Fruit fly (Drosophila melanogaster) whole organism, pupa: Measurements from ENCODE around the gene CG14370.
A peak's percentile ranks its signal among the peaks of the same experiment; 100 is the strongest.

Source experiments
- CG10348 ChIP-seq: fragments of 200-800 bp; sonication (Bioruptor generic); IDR thresholded peaks from 2 replicates; pipeline ENCODE4 v1.3.6; 2022; ENCODE audit warnings: missing biosample characterization, missing genetic modification characterization
- CG12605 ChIP-seq: fragments of 200-800 bp; sonication (Bioruptor generic); IDR thresholded peaks from 2 replicates; pipeline ENCODE4 v1.3.6; 2022; ENCODE audit warnings: missing biosample characterization, missing genetic modification characterization
- CG13204 ChIP-seq: fragments of 200-800 bp; sonication (Bioruptor generic); optimal IDR thresholded peaks from 2 replicates; lab custom pipeline; 2018; ENCODE audit warnings: missing biosample characterization, mild to moderate bottlenecking, missing genetic modification characterization, moderate library complexity
- CG14655 ChIP-seq: fragments of 200-800 bp; sonication (Bioruptor generic); optimal IDR thresholded peaks from 3 replicates; lab custom pipeline; 2017; ENCODE audit warnings: mild to moderate bottlenecking, missing biosample characterization, missing genetic modification reagents, missing genetic modification characterization
- CG15710 ChIP-seq: fragments of 200-800 bp; sonication (Bioruptor generic); optimal IDR thresholded peaks from 2 replicates; lab custom pipeline; 2018; ENCODE audit warnings: missing biosample characterization, mild to moderate bottlenecking, missing genetic modification characterization, moderate library complexity
- CG17806 ChIP-seq: fragments of 200-800 bp; sonication (Bioruptor generic); optimal IDR thresholded peaks from 2 replicates; lab custom pipeline; 2018; ENCODE audit warnings: missing biosample characterization, mild to moderate bottlenecking, missing genetic modification characterization, moderate library complexity
- CG32121 ChIP-seq: fragments of 200-800 bp; sonication (Bioruptor generic); IDR thresholded peaks from 2 replicates; pipeline ENCODE4 v1.3.6; 2022; ENCODE audit warnings: missing biosample characterization, missing genetic modification characterization
- CG34367 ChIP-seq: fragments of 200-800 bp; sonication (Bioruptor generic); optimal IDR thresholded peaks from 2 replicates; lab custom pipeline; 2018; ENCODE audit warnings: missing biosample characterization, mild to moderate bottlenecking, missing genetic modification characterization
- CG4496 ChIP-seq: fragments of 200-800 bp; sonication (Bioruptor generic); IDR thresholded peaks from 3 replicates; pipeline ENCODE4 v1.3.6; 2022; ENCODE audit warnings: missing biosample characterization, missing genetic modification characterization
- CG8159 ChIP-seq: fragments of 200-800 bp; sonication (Bioruptor generic); optimal IDR thresholded peaks from 3 replicates; lab custom pipeline; 2018; ENCODE audit warnings: missing biosample characterization, mild to moderate bottlenecking, missing genetic modification characterization, moderate library complexity
- CG8301 ChIP-seq: fragments of 200-800 bp; sonication (Bioruptor generic); optimal IDR thresholded peaks from 2 replicates; lab custom pipeline; 2018; ENCODE audit warnings: missing biosample characterization, mild to moderate bottlenecking, missing genetic modification characterization
- CG9948 ChIP-seq: fragments of 200-800 bp; sonication (Bioruptor generic); optimal IDR thresholded peaks from 2 replicates; lab custom pipeline; 2018; ENCODE audit warnings: missing biosample characterization, mild to moderate bottlenecking, missing genetic modification characterization, moderate library complexity
- D1 ChIP-seq: fragments of 200-800 bp; sonication (Bioruptor generic); optimal IDR thresholded peaks from 2 replicates; lab custom pipeline; 2018; ENCODE audit warnings: missing biosample characterization, mild to moderate bottlenecking, missing genetic modification characterization, moderate library complexity
- EcR ChIP-seq: fragments of 200-800 bp; sonication (Bioruptor generic); optimal IDR thresholded peaks from 3 replicates; lab custom pipeline; 2019; ENCODE audit warnings: missing biosample characterization, missing genetic modification characterization, mild to moderate bottlenecking, moderate library complexity, missing genetic modification reagents
- Ets98B ChIP-seq: fragments of 200-800 bp; sonication (Bioruptor generic); IDR thresholded peaks from 2 replicates; pipeline ENCODE4 v1.3.6; 2022; ENCODE audit warnings: missing biosample characterization, missing genetic modification characterization
- Pif1A ChIP-seq: fragments of 200-800 bp; sonication (Bioruptor generic); optimal IDR thresholded peaks from 3 replicates; lab custom pipeline; 2016; ENCODE audit warnings: missing biosample characterization, missing genetic modification characterization
- Pif1B ChIP-seq: fragments of 200-800 bp; sonication (Bioruptor generic); optimal IDR thresholded peaks from 3 replicates; lab custom pipeline; 2016; ENCODE audit warnings: missing biosample characterization, missing genetic modification characterization
- Snoo ChIP-seq: fragments of 200-800 bp; sonication (Bioruptor generic); optimal IDR thresholded peaks from 3 replicates; lab custom pipeline; 2017; ENCODE audit warnings: missing biosample characterization, mild to moderate bottlenecking, missing genetic modification characterization, inconsistent platforms
- fd96Ca ChIP-seq: fragments of 200-800 bp; sonication (Bioruptor generic); IDR thresholded peaks from 3 replicates; pipeline ENCODE4 v1.3.6; 2022; ENCODE audit warnings: missing biosample characterization, missing genetic modification characterization
- gl ChIP-seq: fragments of 200-800 bp; sonication (Bioruptor generic); optimal IDR thresholded peaks from 2 replicates; lab custom pipeline; 2018; ENCODE audit warnings: missing biosample characterization, mild to moderate bottlenecking, missing genetic modification characterization
- rn ChIP-seq: fragments of 200-800 bp; sonication (Bioruptor generic); IDR thresholded peaks from 2 replicates; pipeline ENCODE4 v1.3.6; 2022; ENCODE audit warnings: missing biosample characterization, missing genetic modification characterization

Gene CG14370

dm6 chr3R:13553152-13553874 lies 34.5 kb upstream of the CG14370 start:
- TF ChIP-seq CG9948 (tag; lab: Kevin White, UChicago) (no peak), EcR (GFP tag; lab: Kevin White, UChicago) (no peak), Snoo (tag; lab: Kevin White, UChicago) (no peak), gl (tag; lab: Kevin White, UChicago) (no peak), CG34367 (tag; lab: Kevin White, UChicago) (no peak), CG32121 (GFP tag; lab: Robert Waterston, UW) (no peak), Ets98B (GFP tag; lab: Robert Waterston, UW) (no peak), D1 (tag; lab: Kevin White, UChicago) (no peak), rn (no peak), CG14655 (GFP tag; lab: Kevin White, UChicago) (no peak), CG4496 (GFP tag; lab: Robert Waterston, UW) (no peak), CG10348 (GFP tag; lab: Robert Waterston, UW) (no peak), CG13204 (GFP tag; lab: Kevin White, UChicago) (no peak), CG17806 (tag; lab: Kevin White, UChicago) (no peak), CG8159 (tag; lab: Kevin White, UChicago) (no peak), Pif1A (no peak), Pif1B (no peak), CG15710 (tag; lab: Kevin White, UChicago) (no peak)

- TF ChIP-seq CG17806 (tag; lab: Kevin White, UChicago): no peak
- TF ChIP-seq D1 (tag; lab: Kevin White, UChicago): no peak
- no peak for TF ChIP-seq CG34367 (tag; lab: Kevin White, UChicago)
- TF ChIP-seq CG12605 (GFP tag; lab: Robert Waterston, UW): peak; percentile 8; the same call in 1 of the 2 replicates
- TF ChIP-seq gl (tag; lab: Kevin White, UChicago): no peak
- peak; percentile 71 for TF ChIP-seq CG4496 (GFP tag; lab: Robert Waterston, UW)
Measured at dm6 chr3R:13553875-13554399, 33.9 kb upstream of the CG14370 start.

- TF ChIP-seq CG8301 (tag; lab: Kevin White, UChicago): no peak
- no peak for TF ChIP-seq Pif1A
- TF ChIP-seq CG32121 (GFP tag; lab: Robert Waterston, UW): no peak
- no peak for TF ChIP-seq CG10348 (GFP tag; lab: Robert Waterston, UW)
- TF ChIP-seq Pif1B: no peak
- no peak for TF ChIP-seq CG12605 (GFP tag; lab: Robert Waterston, UW)
- TF ChIP-seq gl (tag; lab: Kevin White, UChicago): no peak
- TF ChIP-seq CG15710 (tag; lab: Kevin White, UChicago): no peak
- TF ChIP-seq fd96Ca (GFP tag; lab: Robert Waterston, UW): no peak
- no peak for TF ChIP-seq CG13204 (GFP tag; lab: Kevin White, UChicago)
- no peak for TF ChIP-seq CG8159 (tag; lab: Kevin White, UChicago)
- TF ChIP-seq CG4496 (GFP tag; lab: Robert Waterston, UW): no peak
- TF ChIP-seq CG9948 (tag; lab: Kevin White, UChicago): no peak
- no peak for TF ChIP-seq Ets98B (GFP tag; lab: Robert Waterston, UW)
- TF ChIP-seq CG17806 (tag; lab: Kevin White, UChicago): no peak
- TF ChIP-seq D1 (tag; lab: Kevin White, UChicago): no peak
- no peak for TF ChIP-seq CG14655 (GFP tag; lab: Kevin White, UChicago)
- no peak for TF ChIP-seq Snoo (tag; lab: Kevin White, UChicago)
- TF ChIP-seq CG34367 (tag; lab: Kevin White, UChicago): no peak
Measured at dm6 chr3R:13592557-13592956, 4.8 kb downstream of the CG14370 start, which contains the start of gene CG14369. CG14369 (minus strand) TSS chr3R:13592657.

- TF ChIP-seq CG12605 (GFP tag; lab: Robert Waterston, UW): no peak
- no peak for TF ChIP-seq EcR (GFP tag; lab: Kevin White, UChicago)
- TF ChIP-seq Pif1A: no peak
- TF ChIP-seq Pif1B: no peak
- TF ChIP-seq CG4496 (GFP tag; lab: Robert Waterston, UW): no peak
- TF ChIP-seq gl (tag; lab: Kevin White, UChicago): no peak
- no peak for TF ChIP-seq CG8159 (tag; lab: Kevin White, UChicago)
- TF ChIP-seq CG13204 (GFP tag; lab: Kevin White, UChicago): no peak
Measured at dm6 chr3R:13596409-13596808, 8.6 kb downstream of the CG14370 start.

- TF ChIP-seq CG4496 (GFP tag; lab: Robert Waterston, UW) (0 out of 3 replicates have a peak, but pooled peaks have one; percentile 28), rn (no peak)
- TF ChIP-seq, all 21 proteins: peak for 1
Measured at dm6 chr3R:13600539-13600938, 12.7 kb downstream of the CG14370 start.

dm6 chr3R:13609146-13609545 lies 21.3 kb downstream of the CG14370 start, which contains the start of gene CG9759:
CG9759 (minus strand) TSS chr3R:13609246.
- TF ChIP-seq CG13204 (GFP tag; lab: Kevin White, UChicago): no peak
- no peak for TF ChIP-seq CG17806 (tag; lab: Kevin White, UChicago)
- TF ChIP-seq CG32121 (GFP tag; lab: Robert Waterston, UW): no peak
- TF ChIP-seq fd96Ca (GFP tag; lab: Robert Waterston, UW): no peak
- TF ChIP-seq CG4496 (GFP tag; lab: Robert Waterston, UW): no peak
- TF ChIP-seq EcR (GFP tag; lab: Kevin White, UChicago): no peak
